Fruit fly (Drosophila melanogaster) whole organism, wandering third instar larva: ENCODE measurements around the gene PK2-R1.

Source experiments
- CG32264 ChIP-seq: fragments of 200-800 bp; sonication (Bioruptor generic); optimal IDR thresholded peaks from 2 replicates; lab custom pipeline; 2016; ENCODE audit warnings: missing biosample characterization, missing genetic modification characterization
- CG9705 ChIP-seq: fragments of 200-800 bp; sonication (Bioruptor generic); optimal IDR thresholded peaks from 2 replicates; lab custom pipeline; 2018; ENCODE audit warnings: missing biosample characterization, mild to moderate bottlenecking, missing genetic modification characterization
- CrebA ChIP-seq: fragments of 200-800 bp; sonication (Bioruptor generic); optimal IDR thresholded peaks from 2 replicates; lab custom pipeline; 2016; ENCODE audit warnings: missing biosample characterization, mild to moderate bottlenecking, missing genetic modification characterization, borderline replicate concordance
- GATAd ChIP-seq: sonication (Bioruptor generic); optimal IDR thresholded peaks from 2 replicates; lab custom pipeline; 2016; ENCODE audit warnings: missing biosample characterization, missing genetic modification characterization
- HLH106 ChIP-seq: fragments of 200-800 bp; optimal IDR thresholded peaks from 3 replicates; lab custom pipeline; 2019; ENCODE audit warnings: missing biosample characterization, mild to moderate bottlenecking, missing genetic modification characterization, moderate library complexity
- Hnf4 ChIP-seq: fragments of 200-800 bp; sonication (Bioruptor generic); optimal IDR thresholded peaks from 2 replicates; lab custom pipeline; 2016; ENCODE audit warnings: missing biosample characterization, mild to moderate bottlenecking, missing genetic modification characterization
- Hr78 ChIP-seq: fragments of >200 bp; optimal IDR thresholded peaks from 2 replicates; lab custom pipeline; 2017; ENCODE audit warnings: missing biosample characterization, missing genetic modification characterization
- Jra ChIP-seq: sonication (Bioruptor generic); optimal IDR thresholded peaks from 2 replicates; lab custom pipeline; 2016; ENCODE audit warnings: missing biosample characterization, missing genetic modification characterization
- Myc ChIP-seq: fragments of >200 bp; optimal IDR thresholded peaks from 2 replicates; lab custom pipeline; 2017
- N ChIP-seq: fragments of >200 bp; optimal IDR thresholded peaks from 2 replicates; lab custom pipeline; 2018; ENCODE audit warnings: missing biosample characterization, missing external identifiers, missing genetic modification characterization
- OdsH ChIP-seq: fragments of 200-800 bp; sonication (Bioruptor generic); optimal IDR thresholded peaks from 2 replicates; lab custom pipeline; 2016; ENCODE audit warnings: missing biosample characterization, mild to moderate bottlenecking, missing genetic modification characterization
- Rel ChIP-seq, 2 experiments: fragments of 200-800 bp; sonication (Bioruptor generic) in 1 of 2; optimal IDR thresholded peaks; 2 replicates in 1 of 2; 3 replicates in 1 of 2; lab custom pipeline; 2016 to 2019; ENCODE audit warnings: mild to moderate bottlenecking in 2 of 2, missing biosample characterization in 2 of 2, missing genetic modification characterization in 2 of 2, moderate library complexity in 1 of 2
- Sp1 ChIP-seq: fragments of 200-800 bp; sonication (Bioruptor generic); optimal IDR thresholded peaks from 3 replicates; lab custom pipeline; 2019; ENCODE audit warnings: missing biosample characterization, mild to moderate bottlenecking, missing genetic modification characterization, moderate library complexity
- Vsx2 ChIP-seq: fragments of 200-300, 225-300 bp; sonication (Bioruptor generic); optimal IDR thresholded peaks from 2 replicates; lab custom pipeline; 2018; ENCODE audit warnings: missing biosample characterization, missing genetic modification characterization; ENCODE audit not compliant: partially characterized antibody
- br ChIP-seq: fragments of 200-800 bp; sonication (Bioruptor generic); optimal IDR thresholded peaks from 2 replicates; lab custom pipeline; 2016; ENCODE audit warnings: missing biosample characterization, missing genetic modification characterization
- brk ChIP-seq: fragments of 200-800 bp; sonication (Bioruptor generic); optimal IDR thresholded peaks from 2 replicates; lab custom pipeline; 2016; ENCODE audit warnings: missing biosample characterization, mild to moderate bottlenecking, missing genetic modification characterization
- dl ChIP-seq, 2 experiments: fragments of 175-275, 200-275 bp in 1 of 2; fragments of 200-275 bp in 1 of 2; sonication (Bioruptor generic); optimal IDR thresholded peaks; lab custom pipeline; 2018; ENCODE audit warnings: mild to moderate bottlenecking in 2 of 2, missing biosample characterization in 2 of 2, missing genetic modification characterization in 2 of 2, moderate library complexity in 2 of 2; ENCODE audit not compliant: partially characterized antibody in 2 of 2, insufficient read depth in 1 of 2
- dmrt93B ChIP-seq: fragments of 200-800 bp; sonication (Bioruptor generic); optimal IDR thresholded peaks from 2 replicates; lab custom pipeline; 2018; ENCODE audit warnings: missing biosample characterization, mild to moderate bottlenecking, missing genetic modification characterization
- ey ChIP-seq: fragments of 200-800 bp; sonication (Bioruptor generic); optimal IDR thresholded peaks from 2 replicates; lab custom pipeline; 2016; ENCODE audit warnings: missing biosample characterization, missing genetic modification characterization
- foxo ChIP-seq, 2 experiments: fragments of 200-800 bp; sonication (Bioruptor generic); optimal IDR thresholded peaks; 2 replicates in 1 of 2; 3 replicates in 1 of 2; lab custom pipeline; 2016 to 2017; ENCODE audit warnings: missing biosample characterization in 2 of 2, missing genetic modification characterization in 2 of 2
- fru ChIP-seq: fragments of 200-800 bp; sonication (Bioruptor generic); optimal IDR thresholded peaks from 3 replicates; lab custom pipeline; 2016; ENCODE audit warnings: missing biosample characterization, mild to moderate bottlenecking, missing genetic modification characterization
- h ChIP-seq: fragments of 200-800 bp; sonication (Bioruptor generic); optimal IDR thresholded peaks from 3 replicates; lab custom pipeline; 2016; ENCODE audit warnings: missing biosample characterization, mild to moderate bottlenecking, missing genetic modification characterization
- jim ChIP-seq: fragments of 175-275, 200-325 bp; sonication (Bioruptor generic); optimal IDR thresholded peaks from 2 replicates; lab custom pipeline; 2016; ENCODE audit warnings: missing biosample characterization, mild to moderate bottlenecking, missing genetic modification characterization
- lola ChIP-seq: fragments of >200 bp; optimal IDR thresholded peaks from 2 replicates; lab custom pipeline; 2017; ENCODE audit warnings: missing biosample characterization, missing genetic modification characterization
- psq ChIP-seq: fragments of 200-800 bp; sonication (Bioruptor generic); optimal IDR thresholded peaks from 3 replicates; lab custom pipeline; 2017; ENCODE audit warnings: missing biosample characterization, mild to moderate bottlenecking, missing genetic modification characterization, moderate library complexity
- rgr ChIP-seq: fragments of 200-800 bp; sonication (Bioruptor generic); optimal IDR thresholded peaks from 3 replicates; lab custom pipeline; 2016; ENCODE audit warnings: missing biosample characterization, mild to moderate bottlenecking, missing genetic modification characterization
- sage ChIP-seq: fragments of 200-800 bp; sonication (Bioruptor generic); optimal IDR thresholded peaks from 2 replicates; lab custom pipeline; 2016; ENCODE audit warnings: missing biosample characterization, mild to moderate bottlenecking, missing genetic modification characterization
- sv ChIP-seq: fragments of 200-800 bp; sonication (Bioruptor generic); optimal IDR thresholded peaks from 3 replicates; lab custom pipeline; 2016; ENCODE audit warnings: missing biosample characterization, missing genetic modification characterization
- tai ChIP-seq: sonication (Bioruptor generic); optimal IDR thresholded peaks from 2 replicates; lab custom pipeline; 2016; ENCODE audit warnings: missing biosample characterization, missing genetic modification characterization
- usp ChIP-seq: fragments of >200 bp; optimal IDR thresholded peaks from 2 replicates; lab custom pipeline; 2017; ENCODE audit warnings: missing biosample characterization, missing genetic modification characterization

Gene PK2-R1

dm6 chr3R:13369348-13369747, 31.2 kb downstream of the PK2-R1 start, which contains the start of gene CheA87a:
CheA87a (plus strand) TSS chr3R:13369648.
- no peak for TF ChIP-seq lola (GFP tag; lab: Kevin White, UChicago)

- TF ChIP-seq CG9705 (GFP tag; lab: Kevin White, UChicago) (no peak), Hr78 (no peak), brk (GFP tag; lab: Kevin White, UChicago) (peak; percentile 82), N (no peak), HLH106 (tag; lab: Kevin White, UChicago) (peak; percentile 69), CrebA (GFP tag; lab: Kevin White, UChicago) (peak; percentile 0), ey (GFP tag; lab: Kevin White, UChicago) (peak; percentile 73), psq (peak; percentile 73), fru (GFP tag; lab: Kevin White, UChicago) (peak; percentile 76), rgr (GFP tag; lab: Kevin White, UChicago) (peak; percentile 82), usp (GFP tag; lab: Kevin White, UChicago) (no peak), lola (GFP tag; lab: Kevin White, UChicago) (no peak), foxo (GFP tag; optimal IDR thresholded peaks at IDR 0.05; lab: Kevin White, UChicago) (peak in 1 of 2 experiments; percentile 65), Myc (lab: Kevin White, UChicago) (no peak), Jra (GFP tag; lab: Kevin White, UChicago) (peak; percentile 52), GATAd (GFP tag; lab: Kevin White, UChicago) (no peak), dl (GFP tag; optimal IDR thresholded peaks at IDR 0.05; lab: Kevin White, UChicago; ENCODE audit: insufficient read depth in 1 of 2, partially characterized antibody in 2 of 2) (no peak), Sp1 (GFP tag; lab: Kevin White, UChicago) (peak; percentile 88), jim (GFP tag; lab: Kevin White, UChicago) (no peak), CG32264 (GFP tag; lab: Kevin White, UChicago) (peak; percentile 1), h (peak; percentile 82), Hnf4 (GFP tag; lab: Kevin White, UChicago) (peak; percentile 67), br (GFP tag; lab: Kevin White, UChicago) (peak; percentile 51), dmrt93B (GFP tag; lab: Kevin White, UChicago) (peak; percentile 60), sage (GFP tag; lab: Kevin White, UChicago) (peak; percentile 24), OdsH (peak; percentile 81), Rel (GFP tag; optimal IDR thresholded peaks at IDR 0.05; lab: Kevin White, UChicago) (peak; percentile 32), Rel (tag; optimal IDR thresholded peaks at IDR 0.05; lab: Kevin White, UChicago) (no peak), tai (GFP tag; lab: Kevin White, UChicago) (peak; percentile 9)
These were observed 33.9 kb downstream of the PK2-R1 start, which contains the start of the genes Lip3 and CG34309 for dm6 chr3R:13371840-13372680. Lip3 (minus strand) TSS chr3R:13371904. CG34309 (plus strand) TSS chr3R:13372630.

- TF ChIP-seq br (GFP tag; lab: Kevin White, UChicago) (no peak), CG32264 (GFP tag; lab: Kevin White, UChicago) (no peak), Rel (GFP tag; optimal IDR thresholded peaks at IDR 0.05; lab: Kevin White, UChicago) (no peak), Rel (tag; optimal IDR thresholded peaks at IDR 0.05; lab: Kevin White, UChicago) (no peak), ey (GFP tag; lab: Kevin White, UChicago) (no peak), GATAd (GFP tag; lab: Kevin White, UChicago) (no peak), sv (no peak), N (no peak), Vsx2 (GFP tag; lab: Kevin White, UChicago) (no peak), lola (GFP tag; lab: Kevin White, UChicago) (no peak), rgr (GFP tag; lab: Kevin White, UChicago) (no peak)
These were observed 36.8 kb downstream of the PK2-R1 start for dm6 chr3R:13374913-13375312.

dm6 chr3R:13379675-13380074, 41.5 kb downstream of the PK2-R1 start, which contains the start of the genes CG9813 and CG8870:
CG9813 (minus strand) TSS chr3R:13379775.
CG8870 (plus strand) TSS chr3R:13379842.
- TF ChIP-seq foxo (GFP tag; optimal IDR thresholded peaks at IDR 0.05; lab: Kevin White, UChicago), result no peak
- TF ChIP-seq, all 38 proteins: peak for 0
